Worm (Caenorhabditis elegans): Measurements from ENCODE around the gene F01G4.6.

DNA sequence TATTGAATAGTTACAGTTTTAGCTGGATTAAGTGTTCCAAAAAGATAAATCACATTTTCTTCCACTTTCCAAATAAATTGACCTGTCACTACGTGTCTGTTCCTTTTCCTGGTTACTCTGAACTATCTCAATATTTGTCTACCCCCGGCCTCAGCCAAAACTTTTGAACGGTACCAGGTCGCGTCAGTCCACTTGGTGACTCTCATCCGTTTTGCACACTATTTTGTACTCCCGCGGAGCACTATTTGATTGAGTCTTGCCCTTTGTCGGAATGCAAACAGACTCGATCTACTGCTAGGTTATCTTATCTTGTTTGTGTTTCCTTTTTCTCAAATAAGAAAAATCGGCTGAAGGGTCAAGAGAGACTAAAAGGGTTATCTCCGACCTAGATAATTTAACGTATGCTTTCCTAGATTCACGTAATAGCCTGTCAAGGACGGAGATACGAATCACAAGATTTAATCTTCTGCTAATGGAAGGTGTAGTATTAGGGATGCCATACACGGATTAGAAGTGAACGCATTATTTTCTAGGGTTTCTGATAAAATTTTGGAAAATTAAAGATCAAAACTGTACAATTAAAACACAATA is 29.2 kb downstream of the F01G4.6 start:
- TF ChIP-seq crh-2 (tag; optimal IDR thresholded peaks at IDR 0.05) (no peak), nhr-12 (tag; optimal IDR thresholded peaks at IDR 0.05) (no peak), mbf-1 (tag; optimal IDR thresholded peaks at IDR 0.05) (no peak), unc-39 (tag; optimal IDR thresholded peaks at IDR 0.05) (no peak), nhr-21 (tag; optimal IDR thresholded peaks at IDR 0.05) (peak; percentile 20), alr-1 (tag; optimal IDR thresholded peaks at IDR 0.05) (no peak)

All from whole organism, L2 larva.